Worm (Caenorhabditis elegans): Measurements from ENCODE around the gene pqn-41.

Gene pqn-41

DNA sequence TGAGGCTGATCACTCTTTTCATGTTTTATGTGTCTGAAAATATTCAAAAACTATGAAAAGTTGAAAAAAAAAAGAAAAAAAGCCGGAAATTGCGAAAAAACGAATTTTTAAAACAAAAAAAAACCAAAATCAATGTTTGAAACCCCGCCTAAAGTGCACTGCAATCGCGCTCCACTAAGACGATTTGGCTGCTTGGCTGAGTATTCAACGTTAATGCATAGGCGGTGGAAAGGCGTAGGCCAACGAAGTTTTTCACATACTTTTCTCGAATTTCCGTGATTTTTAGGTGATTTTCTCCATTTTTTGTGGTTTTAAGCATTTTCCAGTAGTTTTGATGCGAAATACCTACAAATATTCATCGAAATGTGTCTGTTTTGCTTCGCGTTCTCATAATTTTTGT is 44.5 kb downstream of the pqn-41 start, which contains the start of the genes polh-1 and rps-22 (continued):
- TF ChIP-seq mep-1 (tag; optimal IDR thresholded peaks at IDR 0.05) (peak; percentile 96), nhr-84 (tag; optimal IDR thresholded peaks at IDR 0.05) (no peak), skn-1 (tag; optimal IDR thresholded peaks at IDR 0.05) (peak; percentile 96), lin-13 (GFP tag; optimal IDR thresholded peaks at IDR 0.05) (peak; percentile 97), mab-9 (GFP tag; IDR thresholded peaks at IDR 0.05) (no peak), unc-86 (tag; optimal IDR thresholded peaks at IDR 0.05) (peak; percentile 86), grh-1 (GFP tag; IDR thresholded peaks at IDR 0.05) (peak; percentile 77), Y116A8C.19 (tag; optimal IDR thresholded peaks at IDR 0.05; ENCODE audit: borderline replicate concordance) (no peak), nhr-90 (tag; optimal IDR thresholded peaks at IDR 0.05; ENCODE audit: poor library complexity) (peak; percentile 86), fkh-4 (tag; optimal IDR thresholded peaks at IDR 0.05; ENCODE audit: borderline replicate concordance) (peak; percentile 16), aha-1 (tag; optimal IDR thresholded peaks at IDR 0.05) (peak; percentile 37), nhr-28 (tag; optimal IDR thresholded peaks at IDR 0.05) (no peak), sup-37 (GFP tag; optimal IDR thresholded peaks at IDR 0.05) (no peak), ceh-90 (tag; optimal IDR thresholded peaks at IDR 0.05) (no peak), aly-2 (tag; optimal IDR thresholded peaks at IDR 0.05) (peak; percentile 81), hpl-2 (GFP tag; optimal IDR thresholded peaks at IDR 0.05) (peak; percentile 42), swsn-7 (tag; optimal IDR thresholded peaks at IDR 0.05) (peak; percentile 85), vab-15 (tag; optimal IDR thresholded peaks at IDR 0.05) (peak; percentile 76), tbx-2 (tag; optimal IDR thresholded peaks at IDR 0.05) (peak; percentile 86), elt-2 (tag; optimal IDR thresholded peaks at IDR 0.05) (peak; percentile 43), ces-1 (GFP tag; optimal IDR thresholded peaks at IDR 0.05) (no peak), unc-98 (GFP tag; IDR thresholded peaks at IDR 0.05) (no peak), snpc-4 (tag; optimal IDR thresholded peaks at IDR 0.05) (peak; percentile 71), hlh-17 (GFP tag; optimal IDR thresholded peaks at IDR 0.05; ENCODE audit: borderline replicate concordance) (no peak), egl-27 (tag; optimal IDR thresholded peaks at IDR 0.05) (peak in 1 of 2 experiments; percentile 36), lsy-2 (tag; optimal IDR thresholded peaks at IDR 0.05) (peak; percentile 94 to 97), ztf-11 (tag; optimal IDR thresholded peaks at IDR 0.05) (peak in 1 of 2 experiments; percentile 8), hlh-4 (tag; optimal IDR thresholded peaks at IDR 0.05) (no peak), jun-1 (tag; optimal IDR thresholded peaks at IDR 0.05) (peak; percentile 90), pqm-1 (tag; optimal IDR thresholded peaks at IDR 0.05) (no peak), lin-14 (GFP tag; optimal IDR thresholded peaks at IDR 0.05) (peak; percentile 90), isw-1 (GFP tag; IDR thresholded peaks at IDR 0.05) (peak; percentile 92), ceh-88 (GFP tag; IDR thresholded peaks at IDR 0.05) (peak; percentile 70), fkh-8 (tag; optimal IDR thresholded peaks at IDR 0.05) (peak; percentile 87), snu-23 (GFP tag; optimal IDR thresholded peaks at IDR 0.05) (peak; percentile 96), mef-2 (tag; optimal IDR thresholded peaks at IDR 0.05) (peak; percentile 42), nhr-85 (tag) (peak; percentile 93), unc-62 (GFP tag; optimal IDR thresholded peaks at IDR 0.05) (no peak), C04F5.9 (tag; optimal IDR thresholded peaks at IDR 0.05) (peak; percentile 50), blmp-1 (tag; optimal IDR thresholded peaks at IDR 0.05) (peak; percentile 88), xbp-1 (tag; optimal IDR thresholded peaks at IDR 0.05) (peak; percentile 86), tlp-1 (tag; optimal IDR thresholded peaks at IDR 0.05) (no peak), fos-1 (tag; optimal IDR thresholded peaks at IDR 0.05) (peak; percentile 90), irx-1 (tag; optimal IDR thresholded peaks at IDR 0.05) (peak; percentile 73), unc-130 (tag; optimal IDR thresholded peaks at IDR 0.05) (peak; percentile 98), lin-35 (GFP tag; optimal IDR thresholded peaks at IDR 0.05) (peak; percentile 97 to 100), nhr-76 (tag; optimal IDR thresholded peaks at IDR 0.05) (no peak), mdl-1 (tag; optimal IDR thresholded peaks at IDR 0.05) (peak in 1 of 2 experiments; percentile 89), nhr-12 (tag; optimal IDR thresholded peaks at IDR 0.05) (no peak), sptf-1 (tag; optimal IDR thresholded peaks at IDR 0.05) (no peak), fkh-10 (GFP tag; optimal IDR thresholded peaks at IDR 0.05) (peak; percentile 88)

Data from whole organism, L1 larva.